Fruit fly (Drosophila melanogaster) Kc167 (cell line): Measurements from ENCODE around the gene CG3823.

Source experiments
- Myc ChIP-seq: fragments of >200 bp; optimal IDR thresholded peaks from 2 replicates; lab custom pipeline; 2017; ENCODE audit warnings: missing external identifiers
- Sin3A ChIP-seq: fragments of >200 bp; optimal IDR thresholded peaks from 2 replicates; lab custom pipeline; 2018; ENCODE audit warnings: missing external identifiers
- insv ChIP-seq: fragments of >200 bp; optimal IDR thresholded peaks from 3 replicates; lab custom pipeline; 2018; ENCODE audit warnings: missing external identifiers

DNA sequence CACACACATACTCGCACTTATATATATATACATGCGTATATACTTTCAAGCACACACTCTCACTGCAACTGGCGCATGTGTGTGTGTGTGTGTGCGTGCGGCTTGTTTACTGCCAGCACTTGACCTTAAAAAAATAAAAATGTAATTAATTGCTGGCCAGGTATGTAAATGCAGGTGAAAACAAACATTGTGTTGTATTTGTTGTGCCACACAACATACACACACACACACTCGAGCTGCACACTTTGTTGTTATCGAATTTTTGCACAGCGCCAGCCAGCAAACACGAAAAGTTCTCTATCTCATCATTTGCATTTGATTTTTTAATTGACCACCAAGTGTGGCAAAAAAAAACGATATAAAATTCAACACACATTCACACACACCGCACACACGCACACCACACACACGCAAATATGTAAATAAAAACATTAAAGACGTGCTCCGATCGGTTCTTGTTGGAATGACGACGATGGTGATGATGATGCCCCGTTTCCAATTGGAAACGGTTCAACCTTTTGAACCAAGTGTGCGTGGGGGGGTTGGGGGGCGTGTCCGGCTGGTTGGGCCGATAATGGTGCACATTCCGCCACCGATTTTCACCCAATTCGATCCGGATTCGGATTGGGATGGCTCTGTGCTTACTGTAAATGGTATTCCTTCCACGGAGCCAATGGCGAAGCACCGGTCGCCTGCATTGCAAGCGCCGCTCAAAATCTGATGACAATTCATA lies 49.0 kb upstream of the CG3823 start:
- no peak for TF ChIP-seq insv (lab: Kevin White, UChicago)
- TF ChIP-seq Sin3A (lab: Kevin White, UChicago), result no peak
- no peak for TF ChIP-seq Myc (lab: Kevin White, UChicago)
